Fruit fly (Drosophila melanogaster) whole organism, embryonic: ENCODE data around the gene CG8774.

Experiments used
- CG14860 ChIP-seq: fragments of 200-800 bp; sonication (Bioruptor generic); IDR thresholded peaks from 3 replicates; pipeline ENCODE4 v1.3.6; 2022; ENCODE audit warnings: missing biosample characterization, missing genetic modification characterization; ENCODE audit not compliant: partially characterized antibody
- Chrac-16 ChIP-seq: fragments of 200-800 bp; sonication (Bioruptor generic); optimal IDR thresholded peaks from 3 replicates; lab custom pipeline; 2016; ENCODE audit warnings: missing biosample characterization, missing genetic modification characterization
- Sin3A ChIP-seq: fragments of >200 bp; optimal IDR thresholded peaks from 2 replicates; lab custom pipeline; 2018
- Xbp1 ChIP-seq: fragments of 200-800 bp; sonication (Bioruptor generic); optimal IDR thresholded peaks from 3 replicates; lab custom pipeline; 2016; ENCODE audit warnings: missing biosample characterization, mild to moderate bottlenecking, missing genetic modification characterization

dm6 chr3R:13302348-13302747 lies 3.8 kb downstream of the CG8774 start, which contains the start of gene CG32473:
- TF ChIP-seq CG14860 (GFP tag; lab: Robert Waterston, UW) (no peak), Chrac-16 (no peak), Sin3A (lab: Kevin White, UChicago) (no peak), Xbp1 (GFP tag; lab: Kevin White, UChicago) (no peak)
